Worm (Caenorhabditis elegans) whole organism, dauer: ENCODE data around the gene gmeb-3.

ENCODE experiments used
- unc-62 ChIP-seq: sonication (generic microtip); optimal IDR thresholded peaks from 2 replicates; lab custom pipeline; 2017; ENCODE audit warnings: missing biosample characterization, missing genetic modification reagents, missing genetic modification characterization

gmeb-3 gene

ce11 chrIII:3764043-3764442 lies 4.3 kb upstream of the gmeb-3 start:
- no peak for TF ChIP-seq unc-62 (GFP tag; lab: Kevin White, UChicago)

ce11 chrIII:3764584-3764983 lies 3.7 kb upstream of the gmeb-3 start:
- no peak for TF ChIP-seq unc-62 (GFP tag; lab: Kevin White, UChicago)

DNA sequence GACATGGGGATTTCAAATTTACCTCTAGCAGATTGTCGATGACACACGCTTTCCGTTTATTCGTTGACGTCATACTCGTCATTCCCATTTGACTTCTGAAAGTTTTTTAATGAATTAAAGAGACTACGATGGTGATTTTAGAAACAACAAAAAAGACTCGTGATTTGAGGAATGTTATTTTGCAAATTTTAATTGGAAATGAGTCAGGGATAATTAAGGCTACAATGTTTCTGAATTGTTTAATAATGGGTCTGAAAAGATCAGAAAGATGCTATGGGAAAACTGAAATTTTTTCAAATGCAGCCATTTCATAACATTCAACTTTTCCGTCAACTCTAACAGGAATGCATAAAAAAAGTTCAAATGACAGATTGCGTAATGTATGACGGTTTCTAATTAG lies 2.8 kb upstream of the gmeb-3 start, which contains the start of gene C44F1.1:
C44F1.1 (minus strand) TSS at position 101 of the 400 bp plus-strand sequence.
- no peak for TF ChIP-seq unc-62 (GFP tag; lab: Kevin White, UChicago)

- TF ChIP-seq unc-62 (GFP tag; lab: Kevin White, UChicago) = no peak
These were observed 4.9 kb downstream of the gmeb-3 start, which contains the start of gene lec-4 for ce11 chrIII:3773173-3773572. TSS of gene lec-4 (minus strand) at chrIII:3773326.

DNA sequence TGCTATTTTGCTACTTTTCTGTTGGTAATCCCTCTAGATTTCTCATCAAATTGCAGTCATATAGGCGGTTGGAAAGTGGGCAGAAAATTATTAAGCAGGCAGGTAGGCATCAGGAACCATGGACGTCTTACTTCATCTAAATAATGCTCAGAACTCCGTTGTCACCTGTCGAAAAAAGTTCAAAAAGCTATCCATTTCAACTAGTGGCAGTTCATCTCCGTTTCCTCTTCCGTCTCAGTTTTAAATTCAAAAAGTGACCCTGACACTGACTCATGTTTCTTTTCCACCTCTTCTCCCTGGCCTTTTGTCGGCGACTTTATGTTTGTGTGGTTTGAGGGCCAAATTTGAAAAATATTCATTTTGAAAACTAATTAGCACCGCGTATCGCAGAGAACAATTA lies 6.2 kb downstream of the gmeb-3 start:
- TF ChIP-seq unc-62 (GFP tag; lab: Kevin White, UChicago) = no peak

DNA sequence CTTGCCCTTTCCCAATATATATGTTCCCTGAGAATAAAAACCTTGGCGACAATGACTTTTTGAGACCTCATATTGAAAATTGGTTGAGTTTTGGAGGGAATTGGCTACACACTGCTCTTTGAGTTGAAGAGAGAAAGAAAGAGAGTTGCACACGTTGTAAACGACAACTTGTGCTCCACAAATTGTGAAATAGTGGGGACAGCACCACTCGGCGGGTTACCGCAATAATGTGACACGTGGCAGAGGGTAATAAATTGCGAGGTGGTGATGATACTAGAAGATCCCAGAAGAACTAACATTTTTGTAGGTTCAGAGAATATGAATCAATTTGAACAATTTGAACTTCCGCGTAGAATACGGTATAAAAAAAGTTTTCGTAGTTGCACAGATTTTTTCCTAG lies 13.5 kb downstream of the gmeb-3 start:
- no peak for TF ChIP-seq unc-62 (GFP tag; lab: Kevin White, UChicago)

- TF ChIP-seq unc-62 (GFP tag; lab: Kevin White, UChicago) = no peak
These were observed 14.6 kb downstream of the gmeb-3 start for ce11 chrIII:3782853-3783252.

ce11 chrIII:3783914-3784313 lies 15.6 kb downstream of the gmeb-3 start:
- TF ChIP-seq unc-62 (GFP tag; lab: Kevin White, UChicago) = no peak

- no peak for TF ChIP-seq unc-62 (GFP tag; lab: Kevin White, UChicago)
These were observed 16.8 kb downstream of the gmeb-3 start for ce11 chrIII:3785094-3785493.

DNA sequence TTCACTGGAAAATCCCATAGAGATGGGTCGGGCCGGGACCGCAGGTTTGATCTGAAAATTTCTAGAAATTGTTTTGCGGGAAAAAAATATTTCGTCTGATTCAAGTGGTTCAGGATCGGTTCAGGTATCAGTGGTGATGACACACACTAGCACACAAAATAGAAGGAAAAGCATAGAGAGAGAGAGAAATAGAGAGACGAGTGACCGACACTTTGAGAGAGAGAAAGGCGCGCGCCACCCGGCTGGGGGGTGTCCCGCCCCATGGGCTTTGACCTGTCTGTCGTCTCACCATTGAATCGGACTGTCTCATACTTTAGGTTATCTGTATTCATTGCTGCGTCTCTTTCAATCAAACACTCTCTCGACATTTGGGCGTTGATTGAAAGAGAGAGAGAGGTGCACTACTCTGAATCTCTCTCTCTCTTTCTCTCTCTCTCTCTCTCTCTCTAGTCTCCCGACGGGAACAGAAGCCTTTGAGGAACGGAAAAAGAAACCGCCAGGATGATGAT lies 18.2 kb downstream of the gmeb-3 start, which contains the start of gene acy-3:
acy-3 (minus strand) TSS at position 51 of the 509 bp plus-strand sequence.
- TF ChIP-seq unc-62 (GFP tag; lab: Kevin White, UChicago) = no peak

DNA sequence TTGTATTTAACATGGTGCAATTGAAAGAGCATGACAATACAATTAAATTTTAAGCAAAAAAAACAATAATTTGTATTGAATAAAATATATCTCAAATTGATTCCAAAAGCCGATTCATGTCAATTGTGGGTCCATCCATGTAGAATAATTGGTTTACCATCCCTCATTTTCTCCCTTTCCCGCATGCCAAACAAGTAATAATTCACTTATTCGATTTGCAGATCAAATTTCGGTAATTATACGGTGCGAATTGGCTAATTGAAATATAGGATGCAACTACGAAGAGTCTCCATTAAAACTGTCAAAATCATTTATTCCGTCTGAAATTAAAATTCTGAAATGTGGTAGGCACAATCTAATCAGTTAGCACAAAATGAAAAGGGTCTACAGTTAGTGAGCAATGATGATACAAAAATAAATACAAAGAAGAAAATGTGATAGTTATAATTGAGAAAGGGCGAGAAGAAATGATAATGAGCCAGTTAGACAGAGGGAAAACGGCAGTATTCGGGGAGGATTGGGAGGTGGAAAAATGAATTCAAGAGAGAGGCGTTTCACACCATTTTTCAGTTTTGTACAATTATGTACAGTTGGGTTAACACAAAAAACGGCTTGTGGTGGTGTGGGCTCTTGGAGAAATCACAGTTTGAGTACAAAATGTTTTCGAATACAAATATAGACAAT lies 21.5 kb downstream of the gmeb-3 start:
- TF ChIP-seq unc-62 (GFP tag; lab: Kevin White, UChicago) = no peak

DNA sequence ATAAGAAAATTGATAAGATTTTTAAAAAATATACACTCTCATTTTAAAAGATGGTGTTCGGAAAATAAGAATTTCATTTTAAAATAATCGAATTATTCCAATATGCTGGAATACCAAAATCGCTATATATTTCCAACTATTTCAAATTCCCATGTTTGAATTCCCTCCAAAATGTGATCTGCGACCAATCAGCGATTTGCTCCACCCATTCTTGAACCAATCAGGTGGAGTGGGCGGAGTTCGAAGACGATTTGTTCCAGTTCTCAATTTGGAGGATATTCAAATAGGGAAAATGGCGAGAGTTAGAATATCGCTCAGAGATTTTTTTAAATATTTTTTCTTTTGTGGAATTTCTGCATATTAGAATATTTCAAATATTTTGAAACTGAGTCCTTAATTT lies 22.6 kb downstream of the gmeb-3 start:
- no peak for TF ChIP-seq unc-62 (GFP tag; lab: Kevin White, UChicago)

DNA sequence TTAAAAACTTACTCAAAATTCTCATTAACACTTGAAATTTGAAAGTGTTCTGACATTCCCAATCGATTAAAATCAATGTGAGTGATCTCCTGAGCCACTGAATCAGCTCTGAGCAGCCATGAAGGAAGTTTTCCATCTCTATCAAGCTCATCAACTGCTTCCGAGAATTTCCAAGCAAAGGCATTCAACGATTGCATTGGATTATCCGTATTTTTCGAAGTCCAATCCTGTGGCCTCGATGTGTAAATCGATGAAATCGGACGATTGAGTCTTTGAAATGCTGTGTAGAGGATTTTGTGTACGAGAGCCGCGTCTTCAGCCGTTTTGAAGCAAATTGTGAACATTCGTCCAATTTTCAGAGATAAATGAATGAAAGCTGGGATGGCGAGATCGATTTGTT lies 27.6 kb downstream of the gmeb-3 start:
- no peak for TF ChIP-seq unc-62 (GFP tag; lab: Kevin White, UChicago)

DNA sequence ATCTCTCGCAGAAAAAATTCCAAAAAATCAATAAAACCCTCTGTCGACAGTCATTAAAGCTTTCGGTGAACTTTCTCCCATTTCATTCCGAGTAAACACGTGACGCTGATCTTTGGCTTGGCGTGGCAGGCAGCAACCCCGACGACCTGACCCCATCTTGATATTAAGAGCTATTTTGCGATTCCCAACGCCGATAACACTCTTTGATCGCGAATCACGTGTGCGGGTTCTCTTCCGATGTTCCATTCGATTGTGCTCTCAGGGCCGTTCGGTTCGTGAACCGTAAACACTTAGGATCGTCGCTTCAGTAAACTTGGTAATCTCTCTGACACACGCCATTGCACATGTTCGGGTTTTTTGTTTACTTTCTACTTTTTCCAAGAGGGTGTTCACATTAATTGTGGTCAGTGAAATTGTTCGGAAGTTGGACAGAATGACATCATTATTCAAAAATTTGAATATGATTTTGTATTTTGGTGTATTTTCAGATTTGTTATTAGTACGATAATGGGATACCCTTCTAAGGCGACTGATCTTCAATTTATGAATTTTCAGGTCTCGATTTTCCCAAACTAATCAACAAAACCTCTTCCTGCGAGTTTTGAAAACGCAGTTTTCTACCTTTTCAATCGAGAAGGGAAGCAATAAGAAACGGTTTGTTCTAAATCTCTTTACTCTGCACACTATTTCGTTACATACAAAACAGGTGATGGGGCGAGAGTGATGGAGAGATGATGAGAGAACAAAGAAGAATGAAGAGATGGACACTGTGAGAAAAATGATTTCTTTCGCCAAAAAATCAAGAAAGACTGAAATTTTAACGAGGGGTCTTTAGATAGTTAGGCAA lies 29.1 kb downstream of the gmeb-3 start:
- TF ChIP-seq unc-62 (GFP tag; lab: Kevin White, UChicago) = no peak

- no peak for TF ChIP-seq unc-62 (GFP tag; lab: Kevin White, UChicago)
These were observed 30.1 kb downstream of the gmeb-3 start for ce11 chrIII:3798416-3798815.

DNA sequence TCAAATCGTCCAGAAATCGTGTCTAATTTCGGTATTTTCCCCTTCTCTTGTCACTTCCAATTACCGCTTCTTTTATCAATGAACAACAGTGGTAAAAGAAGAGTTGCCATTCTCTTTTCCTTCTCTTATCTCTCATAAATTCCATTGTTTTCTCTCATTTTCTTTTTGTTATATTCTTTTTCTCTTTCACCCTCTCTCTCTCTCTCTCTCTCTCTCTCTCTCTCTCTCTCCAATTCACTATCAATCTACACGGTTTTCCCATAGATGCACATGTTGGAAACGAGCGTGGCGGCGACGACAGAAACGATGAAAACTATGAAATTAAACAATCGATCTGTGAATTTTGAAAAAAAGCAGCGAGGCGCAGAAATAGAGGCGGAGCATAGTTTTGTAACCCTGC lies 30.9 kb downstream of the gmeb-3 start:
- no peak for TF ChIP-seq unc-62 (GFP tag; lab: Kevin White, UChicago)
